Fruit fly (Drosophila melanogaster): ENCODE results near the gene Gal.

Gene Gal

DNA sequence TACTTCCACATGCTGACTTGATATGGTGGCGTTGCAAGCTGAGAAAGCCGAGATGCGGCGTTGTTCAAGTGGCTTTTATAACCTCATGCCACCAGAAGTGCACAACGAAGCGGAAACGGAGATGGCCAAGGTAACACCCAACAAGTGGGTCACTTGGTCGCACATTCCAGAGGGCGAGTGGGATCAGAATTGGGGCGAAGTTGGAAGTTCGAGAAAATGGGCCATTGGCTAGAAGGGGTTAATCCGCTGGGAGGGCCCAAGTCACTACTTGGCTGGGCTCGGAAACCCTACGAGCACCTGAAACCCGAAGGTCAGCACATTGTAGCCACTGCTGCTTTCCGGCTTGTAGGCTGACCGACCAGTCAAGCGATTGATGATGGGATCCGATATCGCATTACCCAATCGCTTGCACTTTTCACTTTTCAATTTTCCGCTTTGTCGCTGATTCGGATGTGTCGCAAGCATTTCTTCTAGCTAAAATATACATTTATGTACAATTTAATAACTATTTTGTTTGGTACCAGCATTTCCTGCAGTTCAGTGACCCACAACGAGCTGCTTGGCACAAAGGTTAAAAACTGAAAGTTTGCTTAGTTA lies 47.9 kb downstream of the Gal start, which contains the start of gene Vm26Ac:
TSS of gene Vm26Ac (minus strand) at position 51 of the 597 bp plus-strand sequence.
- TF ChIP-seq Eip78C (GFP tag) (no peak), Hr39 (GFP tag; optimal IDR thresholded peaks at IDR 0.05) (no peak), CG6808 (GFP tag; optimal IDR thresholded peaks at IDR 0.05) (no peak), Lpt (GFP tag; optimal IDR thresholded peaks at IDR 0.05) (no peak), CG3032 (tag; optimal IDR thresholded peaks at IDR 0.05) (no peak), CG1621 (tag; optimal IDR thresholded peaks at IDR 0.05) (no peak), vri (GFP tag; optimal IDR thresholded peaks at IDR 0.05) (no peak), Eip75B (GFP tag; optimal IDR thresholded peaks at IDR 0.05) (no peak), achi (GFP tag; optimal IDR thresholded peaks at IDR 0.05) (no peak), salr (GFP tag; optimal IDR thresholded peaks at IDR 0.05) (no peak), dac (GFP tag; optimal IDR thresholded peaks at IDR 0.05) (no peak), CG16779 (tag; optimal IDR thresholded peaks at IDR 0.05) (no peak), fkh (GFP tag; optimal IDR thresholded peaks at IDR 0.05) (no peak), Sox102F (GFP tag; optimal IDR thresholded peaks at IDR 0.05) (no peak)

DNA sequence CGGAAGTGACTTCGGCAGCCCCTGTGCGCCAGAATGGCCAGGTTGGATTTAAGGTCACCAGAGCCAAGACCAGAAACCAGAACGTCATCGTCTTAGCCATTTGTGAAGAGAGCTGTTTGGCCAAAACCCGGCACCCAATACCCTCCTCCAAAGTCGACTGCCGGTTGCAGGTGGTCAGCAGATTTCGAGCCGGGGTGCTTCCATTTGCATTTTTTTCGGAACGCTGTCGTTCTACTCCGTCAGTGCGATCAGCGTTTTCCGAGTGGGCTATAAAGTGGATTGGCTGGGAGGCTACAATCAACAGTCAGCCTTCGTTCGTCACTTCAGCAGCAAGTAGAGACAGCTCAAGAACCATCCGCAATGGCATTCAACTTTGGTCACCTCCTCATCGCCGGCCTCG lies 49.9 kb downstream of the Gal start, which contains the start of the genes CG13998 and Vm26Ab:
TSS of gene CG13998 (minus strand) at position 114 of the 400 bp plus-strand sequence.
TSS of gene Vm26Ab (plus strand) at position 299 of the 400 bp plus-strand sequence.
- TF ChIP-seq Sox14 (GFP tag; optimal IDR thresholded peaks at IDR 0.05) = no peak
- TF ChIP-seq acj6 (GFP tag; optimal IDR thresholded peaks at IDR 0.05) = no peak
- no peak for TF ChIP-seq Hr4 (GFP tag; optimal IDR thresholded peaks at IDR 0.05)
- no peak for TF ChIP-seq esn (GFP tag; optimal IDR thresholded peaks at IDR 0.05)
- no peak for TF ChIP-seq CG11294 (GFP tag; IDR thresholded peaks at IDR 0.05)
- TF ChIP-seq CG8319 (GFP tag; optimal IDR thresholded peaks at IDR 0.05) = no peak
- no peak for TF ChIP-seq CG32006 (GFP tag; optimal IDR thresholded peaks at IDR 0.05)
- TF ChIP-seq Ets96B (tag; optimal IDR thresholded peaks at IDR 0.05) = no peak
- no peak for TF ChIP-seq CG6792 (GFP tag; optimal IDR thresholded peaks at IDR 0.05)
- no peak for TF ChIP-seq eg (GFP tag; IDR thresholded peaks at IDR 0.05)
- TF ChIP-seq Met (GFP tag; optimal IDR thresholded peaks at IDR 0.05) = no peak

DNA sequence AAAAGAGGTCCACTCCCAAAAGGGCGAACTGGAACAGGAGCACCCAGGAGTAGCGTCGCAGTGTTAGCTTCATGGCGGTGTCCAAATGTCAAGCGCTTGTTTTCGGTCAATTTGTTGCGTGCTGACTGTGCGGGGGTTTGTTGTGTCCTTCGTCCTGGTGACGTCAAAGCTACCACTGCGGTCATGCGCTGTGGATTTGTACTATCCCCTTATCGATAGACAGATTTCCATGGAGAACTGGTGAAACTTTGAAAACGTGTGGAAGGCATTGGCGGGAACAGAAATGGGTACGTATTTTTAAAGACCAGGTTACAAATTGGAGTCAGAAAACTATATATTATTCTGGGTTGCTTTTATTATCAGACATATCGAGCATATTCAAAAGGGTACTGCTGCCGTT lies 50.5 kb downstream of the Gal start, which contains the start of gene CG13999:
TSS of gene CG13999 (minus strand) at position 314 of the 400 bp plus-strand sequence.
- TF ChIP-seq dac (GFP tag; optimal IDR thresholded peaks at IDR 0.05) = no peak
- no peak for TF ChIP-seq CG1621 (tag; optimal IDR thresholded peaks at IDR 0.05)
- no peak for TF ChIP-seq CG10669 (GFP tag; optimal IDR thresholded peaks at IDR 0.05)
- TF ChIP-seq vri (GFP tag; optimal IDR thresholded peaks at IDR 0.05) = no peak
- TF ChIP-seq OdsH (GFP tag; optimal IDR thresholded peaks at IDR 0.05) = no peak
- TF ChIP-seq Hr39 (GFP tag; optimal IDR thresholded peaks at IDR 0.05) = no peak
- TF ChIP-seq Met (GFP tag; optimal IDR thresholded peaks at IDR 0.05) = no peak
- TF ChIP-seq CG32006 (GFP tag; optimal IDR thresholded peaks at IDR 0.05) = no peak
- TF ChIP-seq CG3032 (tag; optimal IDR thresholded peaks at IDR 0.05) = no peak
- TF ChIP-seq acj6 (GFP tag; optimal IDR thresholded peaks at IDR 0.05) = no peak
- TF ChIP-seq pdm3 (GFP tag; optimal IDR thresholded peaks at IDR 0.05) = no peak
- no peak for TF ChIP-seq CG8119 (GFP tag; IDR thresholded peaks at IDR 0.05)
- no peak for TF ChIP-seq CG6854 (GFP tag; optimal IDR thresholded peaks at IDR 0.05)
- TF ChIP-seq Sox14 (GFP tag; optimal IDR thresholded peaks at IDR 0.05) = no peak
- no peak for TF ChIP-seq cyc (GFP tag; optimal IDR thresholded peaks at IDR 0.05)
- no peak for TF ChIP-seq achi (GFP tag; optimal IDR thresholded peaks at IDR 0.05)
- no peak for TF ChIP-seq eg (GFP tag; IDR thresholded peaks at IDR 0.05)
- no peak for TF ChIP-seq CG11902 (GFP tag; optimal IDR thresholded peaks at IDR 0.05)
- no peak for TF ChIP-seq spab (GFP tag; optimal IDR thresholded peaks at IDR 0.05)
- TF ChIP-seq CG3919 (GFP tag; optimal IDR thresholded peaks at IDR 0.05) = no peak
